Worm (Caenorhabditis elegans): ENCODE results near the gene F52G3.1.

F52G3.1 gene

ce11 chrX:16995149-16995885 lies 31.6 kb downstream of the F52G3.1 start:
- TF ChIP-seq ceh-58 (GFP tag; IDR thresholded peaks at IDR 0.05) (no peak), mxl-1 (tag; optimal IDR thresholded peaks at IDR 0.05) (no peak), fkh-3 (tag; optimal IDR thresholded peaks at IDR 0.05) (no peak), nhr-80 (tag; optimal IDR thresholded peaks at IDR 0.05) (peak; percentile 48), ZK185.1 (tag; optimal IDR thresholded peaks at IDR 0.05; ENCODE audit: poor library complexity, severe bottlenecking) (peak; percentile 19)

ce11 chrX:16995886-16996283 lies 32.2 kb downstream of the F52G3.1 start:
- TF ChIP-seq efl-1 (GFP tag; optimal IDR thresholded peaks at IDR 0.05): no peak
- no peak for TF ChIP-seq hlh-26 (GFP tag; conservative IDR thresholded peaks at IDR 0.05)
- no peak for TF ChIP-seq ceh-91 (GFP tag; IDR thresholded peaks at IDR 0.05)
- no peak for TF ChIP-seq lin-40 (tag; optimal IDR thresholded peaks at IDR 0.05)
- TF ChIP-seq attf-6 (GFP tag; IDR thresholded peaks at IDR 0.05): no peak
- TF ChIP-seq die-1 (tag; optimal IDR thresholded peaks at IDR 0.05): no peak
- no peak for TF ChIP-seq bed-1 (GFP tag; IDR thresholded peaks at IDR 0.05)
- no peak for TF ChIP-seq Y95B8A.8 (GFP tag; IDR thresholded peaks at IDR 0.05)
- TF ChIP-seq rec-8 (tag; optimal IDR thresholded peaks at IDR 0.05): no peak
- TF ChIP-seq F57C9.4 (tag; optimal IDR thresholded peaks at IDR 0.05): no peak
- TF ChIP-seq snpc-4 (GFP tag; optimal IDR thresholded peaks at IDR 0.05): no peak
- peak in 2 of 4 experiments; percentile 2 to 57 for TF ChIP-seq snpc-4 (tag; optimal IDR thresholded peaks at IDR 0.05)
- TF ChIP-seq nhr-80 (tag; optimal IDR thresholded peaks at IDR 0.05): peak; percentile 77
- no peak for TF ChIP-seq F37B4.10 (GFP tag; IDR thresholded peaks at IDR 0.05)
- TF ChIP-seq let-526 (GFP tag; IDR thresholded peaks at IDR 0.05): no peak
- no peak for TF ChIP-seq madf-10 (tag; optimal IDR thresholded peaks at IDR 0.05)
- TF ChIP-seq unc-62 (GFP tag; optimal IDR thresholded peaks at IDR 0.05): no peak

- TF ChIP-seq sea-2 (GFP tag; IDR thresholded peaks at IDR 0.05) (no peak), lin-54 (GFP tag; optimal IDR thresholded peaks at IDR 0.05) (no peak), F39B2.1 (GFP tag; IDR thresholded peaks at IDR 0.05) (no peak), snpc-1.1 (tag; optimal IDR thresholded peaks at IDR 0.05; ENCODE audit: insufficient read depth) (no peak), ZK185.1 (tag; optimal IDR thresholded peaks at IDR 0.05; ENCODE audit: poor library complexity, severe bottlenecking) (no peak), ceh-91 (GFP tag; IDR thresholded peaks at IDR 0.05) (no peak), efl-1 (GFP tag; optimal IDR thresholded peaks at IDR 0.05) (no peak), zfh-2 (GFP tag; conservative IDR thresholded peaks at IDR 0.05) (no peak), unc-130 (GFP tag; optimal IDR thresholded peaks at IDR 0.05) (no peak), Y56A3A.18 (GFP tag; IDR thresholded peaks at IDR 0.05) (no peak), B0336.3 (GFP tag; IDR thresholded peaks at IDR 0.05) (no peak), lin-40 (tag; optimal IDR thresholded peaks at IDR 0.05) (no peak), K12H6.12 (tag; optimal IDR thresholded peaks at IDR 0.05) (no peak)
Observed at ce11 chrX:16998003-16998402, 34.3 kb downstream of the F52G3.1 start.

ce11 chrX:16998981-16999380 lies 35.3 kb downstream of the F52G3.1 start:
- 0 out of 2 replicates have a peak, but pooled peaks have one; percentile 8 for TF ChIP-seq nfyb-1 (GFP tag; IDR thresholded peaks at IDR 0.05)
- TF ChIP-seq zfh-2 (GFP tag; conservative IDR thresholded peaks at IDR 0.05): peak; percentile 86
- TF ChIP-seq ceh-27 (GFP tag; optimal IDR thresholded peaks at IDR 0.05): no peak
- peak; percentile 30; the same call in 1 of the 2 replicates for TF ChIP-seq dox-1 (GFP tag; IDR thresholded peaks at IDR 0.05)
- peak; percentile 29; the same call in 1 of the 2 replicates for TF ChIP-seq egrh-3 (GFP tag; IDR thresholded peaks at IDR 0.05)

Data from whole organism, young adult.